Worm (Caenorhabditis elegans): Measurements from ENCODE around the gene pgph-2.

The pgph-2 gene

DNA sequence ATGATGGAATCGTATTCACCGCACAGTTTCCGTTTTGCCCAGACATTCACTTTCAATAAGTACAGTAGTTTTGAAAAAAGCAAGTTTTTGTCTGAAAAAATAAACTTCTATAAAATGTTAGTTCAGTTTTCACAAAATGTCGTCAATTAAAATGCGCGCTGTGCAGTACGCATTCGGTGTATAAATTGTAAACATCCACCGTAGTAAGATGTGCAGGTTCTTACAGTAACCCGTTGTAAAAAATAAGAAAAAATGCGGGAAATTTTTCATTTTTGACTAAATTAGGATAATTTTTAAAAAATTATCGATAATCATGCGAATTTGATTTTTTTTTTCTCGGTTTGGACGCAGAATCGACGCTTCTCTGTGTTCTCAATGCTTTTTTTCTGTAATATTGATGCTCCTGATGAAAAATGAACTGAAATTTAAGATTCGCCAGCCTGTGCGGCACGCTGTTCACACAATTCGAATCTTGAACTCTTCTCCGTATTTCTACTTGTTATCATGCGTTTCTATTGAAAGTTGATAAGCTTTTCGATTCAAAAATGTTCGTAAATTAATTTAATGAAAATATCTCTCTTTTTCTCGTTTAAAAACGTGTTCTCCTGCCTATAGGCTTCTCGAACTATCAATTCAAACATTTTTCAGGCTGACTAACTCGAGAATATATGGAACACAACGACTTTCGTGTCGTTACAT is 47.5 kb upstream of the pgph-2 start, which contains the start of gene rga-3 (continued):
- no peak for TF ChIP-seq tbx-9 (tag; optimal IDR thresholded peaks at IDR 0.05; ENCODE audit: borderline replicate concordance)
- TF ChIP-seq rec-8 (tag; optimal IDR thresholded peaks at IDR 0.05) = no peak
- no peak for TF ChIP-seq nhr-80 (tag; optimal IDR thresholded peaks at IDR 0.05)
- TF ChIP-seq zfh-2 (GFP tag; conservative IDR thresholded peaks at IDR 0.05) = no peak
- TF ChIP-seq dpff-1 (tag; optimal IDR thresholded peaks at IDR 0.05) = no peak
- TF ChIP-seq lin-26 (GFP tag; IDR thresholded peaks at IDR 0.05) = no peak
- TF ChIP-seq Y56A3A.18 (GFP tag; IDR thresholded peaks at IDR 0.05) = no peak
- TF ChIP-seq F52B5.7 (tag; optimal IDR thresholded peaks at IDR 0.05) = no peak
- TF ChIP-seq aptf-3 (GFP tag; IDR thresholded peaks at IDR 0.05) = no peak
- no peak for TF ChIP-seq let-607 (tag; optimal IDR thresholded peaks at IDR 0.05)
- no peak for TF ChIP-seq somi-1 (GFP tag; optimal IDR thresholded peaks at IDR 0.05)
- peak; percentile 93 for TF ChIP-seq lin-54 (GFP tag; optimal IDR thresholded peaks at IDR 0.05)
- TF ChIP-seq attf-3 (GFP tag; conservative IDR thresholded peaks at IDR 0.05) = peak; percentile 86
- TF ChIP-seq egl-18 (GFP tag; IDR thresholded peaks at IDR 0.05) = no peak
- TF ChIP-seq ceh-58 (GFP tag; IDR thresholded peaks at IDR 0.05) = no peak
- no peak for TF ChIP-seq hlh-12 (tag; optimal IDR thresholded peaks at IDR 0.05)
- TF ChIP-seq die-1 (tag; optimal IDR thresholded peaks at IDR 0.05) = no peak
- TF ChIP-seq hlh-26 (GFP tag; conservative IDR thresholded peaks at IDR 0.05) = no peak
- no peak for TF ChIP-seq let-526 (GFP tag; IDR thresholded peaks at IDR 0.05)
- no peak for TF ChIP-seq gei-17 (GFP tag; optimal IDR thresholded peaks at IDR 0.05)
- no peak for TF ChIP-seq lag-1 (GFP tag; IDR thresholded peaks at IDR 0.05)
- TF ChIP-seq nfya-2 (GFP tag; IDR thresholded peaks at IDR 0.05) = no peak
- no peak for TF ChIP-seq B0035.1 (tag; optimal IDR thresholded peaks at IDR 0.05)
- TF ChIP-seq ama-1 (optimal IDR thresholded peaks at IDR 0.05) = no peak
- TF ChIP-seq ama-1 (GFP tag; optimal IDR thresholded peaks at IDR 0.05) = peak in 1 of 2 experiments; percentile 10
- TF ChIP-seq athp-1 (tag; optimal IDR thresholded peaks at IDR 0.05) = peak; percentile 77
- no peak for TF ChIP-seq K11D2.4 (GFP tag; IDR thresholded peaks at IDR 0.05)
- TF ChIP-seq zim-3 (tag; optimal IDR thresholded peaks at IDR 0.05) = no peak
- no peak for TF ChIP-seq ztf-22 (GFP tag; optimal IDR thresholded peaks at IDR 0.05)
- no peak for TF ChIP-seq cebp-1 (GFP tag; IDR thresholded peaks at IDR 0.05)
- peak; percentile 8 for TF ChIP-seq cebp-1 (tag; optimal IDR thresholded peaks at IDR 0.05)
- TF ChIP-seq mel-28 (tag; optimal IDR thresholded peaks at IDR 0.05; ENCODE audit: borderline replicate concordance) = no peak
- no peak for TF ChIP-seq nhr-179 (tag; optimal IDR thresholded peaks at IDR 0.05)
- no peak for TF ChIP-seq egl-44 (GFP tag; IDR thresholded peaks at IDR 0.05)
- TF ChIP-seq K12H6.12 (tag; optimal IDR thresholded peaks at IDR 0.05) = no peak
- TF ChIP-seq fkh-3 (tag; optimal IDR thresholded peaks at IDR 0.05) = no peak
- TF ChIP-seq B0336.3 (GFP tag; IDR thresholded peaks at IDR 0.05) = peak; percentile 85
- TF ChIP-seq mxl-1 (tag; optimal IDR thresholded peaks at IDR 0.05) = no peak
- no peak for TF ChIP-seq ceh-27 (GFP tag; optimal IDR thresholded peaks at IDR 0.05)
- peak; percentile 60 for TF ChIP-seq hmg-1.2 (GFP tag; IDR thresholded peaks at IDR 0.05)
- no peak for TF ChIP-seq nfya-1 (tag; optimal IDR thresholded peaks at IDR 0.05; ENCODE audit: borderline replicate concordance, insufficient read depth)

All from whole organism, young adult.